Worm (Caenorhabditis elegans): ENCODE results near the gene C08B6.5.

DNA sequence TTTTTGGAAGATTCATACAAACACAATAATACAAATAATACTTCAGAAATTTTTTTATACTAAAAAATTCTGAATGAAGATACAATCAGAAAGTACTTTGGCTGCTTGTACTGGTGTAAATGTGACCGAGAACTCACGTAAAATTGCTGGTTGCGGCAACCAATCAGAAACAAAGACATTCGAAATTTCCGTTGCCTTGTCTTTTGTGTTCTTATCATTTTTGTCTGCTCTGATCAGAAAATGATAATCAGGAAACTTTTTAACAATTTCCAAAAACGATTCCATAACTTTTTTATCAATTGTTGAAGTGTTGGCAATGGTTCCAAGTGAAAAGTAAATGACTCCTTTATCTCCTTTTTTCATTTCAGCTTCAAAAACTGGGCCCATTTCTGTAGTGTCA lies 20.6 kb upstream of the C08B6.5 start:
- no peak for TF ChIP-seq swsn-7 (tag; optimal IDR thresholded peaks at IDR 0.05)
- no peak for TF ChIP-seq unc-86 (tag; optimal IDR thresholded peaks at IDR 0.05)
- TF ChIP-seq aly-2 (tag; optimal IDR thresholded peaks at IDR 0.05), result no peak
- no peak for TF ChIP-seq ama-1 (optimal IDR thresholded peaks at IDR 0.05)
- TF ChIP-seq fkh-10 (GFP tag; optimal IDR thresholded peaks at IDR 0.05), result no peak
- TF ChIP-seq irx-1 (tag; optimal IDR thresholded peaks at IDR 0.05), result no peak
- TF ChIP-seq efl-1 (optimal IDR thresholded peaks at IDR 0.05), result no peak
- TF ChIP-seq efl-1 (GFP tag; optimal IDR thresholded peaks at IDR 0.05 in 1 of 2), result no peak
- no peak for TF ChIP-seq ceh-8 (GFP tag; optimal IDR thresholded peaks at IDR 0.05)
